Worm (Caenorhabditis elegans) whole organism, late embryonic: ENCODE measurements around the gene ant-1.4.

Source experiments
- C08G9.2 ChIP-seq: sonication (generic microtip); optimal IDR thresholded peaks from 2 replicates; lab custom pipeline; 2016; ENCODE audit warnings: mild to moderate bottlenecking, missing genetic modification characterization, moderate library complexity, missing compliant biosample characterization
- C38D4.7 ChIP-seq: fragments of 200-800 bp; sonication (Bioruptor generic); optimal IDR thresholded peaks from 2 replicates; lab custom pipeline; 2018; ENCODE audit warnings: mild to moderate bottlenecking, missing genetic modification characterization, moderate library complexity, missing compliant biosample characterization
- K02D7.2 ChIP-seq: sonication (generic microtip); optimal IDR thresholded peaks from 2 replicates; lab custom pipeline; 2017; ENCODE audit warnings: mild to moderate bottlenecking, missing genetic modification characterization, missing compliant biosample characterization
- K09A11.1 ChIP-seq: sonication (generic microtip); optimal IDR thresholded peaks from 2 replicates; lab custom pipeline; 2017; ENCODE audit warnings: antibody characterized with exemption, mild to moderate bottlenecking, missing genetic modification characterization, missing compliant biosample characterization; ENCODE audit not compliant: insufficient read depth
- T23F11.4 ChIP-seq: fragments of 200-800 bp; sonication (Bioruptor generic); optimal IDR thresholded peaks from 2 replicates; lab custom pipeline; 2018; ENCODE audit warnings: mild to moderate bottlenecking, missing genetic modification characterization, missing compliant biosample characterization
- ama-1 ChIP-seq: fragments of 150-350 bp; optimal IDR thresholded peaks from 2 replicates; lab custom pipeline; 2014
- ceh-18 ChIP-seq: sonication (generic microtip); optimal IDR thresholded peaks from 2 replicates; lab custom pipeline; 2016; ENCODE audit warnings: missing genetic modification characterization, missing compliant biosample characterization
- ceh-2 ChIP-seq: sonication (generic microtip); optimal IDR thresholded peaks from 2 replicates; lab custom pipeline; 2016; ENCODE audit warnings: missing genotype, missing genetic modification characterization, missing compliant biosample characterization
- ceh-22 ChIP-seq: sonication (generic microtip); optimal IDR thresholded peaks from 2 replicates; lab custom pipeline; 2017; ENCODE audit warnings: missing biosample characterization, missing genetic modification characterization
- ceh-31 ChIP-seq: sonication (generic microtip); optimal IDR thresholded peaks from 2 replicates; lab custom pipeline; 2016; ENCODE audit warnings: missing genetic modification characterization, missing compliant biosample characterization
- ceh-34 ChIP-seq: sonication (generic microtip); optimal IDR thresholded peaks from 2 replicates; lab custom pipeline; 2016; ENCODE audit warnings: mild to moderate bottlenecking, missing genetic modification characterization, missing compliant biosample characterization
- ceh-45 ChIP-seq: fragments of 200-800 bp; sonication (Bioruptor generic); IDR thresholded peaks from 2 replicates; pipeline ENCODE4 v1.3.6; 2022; ENCODE audit warnings: missing genetic modification reagents, missing genetic modification characterization, missing compliant biosample characterization
- che-1 ChIP-seq: sonication (generic microtip); optimal IDR thresholded peaks from 2 replicates; lab custom pipeline; 2016; ENCODE audit warnings: mild to moderate bottlenecking, missing genetic modification characterization, missing compliant biosample characterization
- dmd-4 ChIP-seq: sonication (generic microtip); optimal IDR thresholded peaks from 2 replicates; lab custom pipeline; 2016; ENCODE audit warnings: borderline replicate concordance, missing genetic modification characterization, missing compliant biosample characterization
- dve-1 ChIP-seq: sonication (generic microtip); optimal IDR thresholded peaks from 2 replicates; lab custom pipeline; 2017; ENCODE audit warnings: antibody characterized with exemption, mild to moderate bottlenecking, missing genetic modification characterization, missing compliant biosample characterization
- elt-2 ChIP-seq: sonication (generic microtip); optimal IDR thresholded peaks from 2 replicates; lab custom pipeline; 2016; ENCODE audit warnings: missing genetic modification reagents, missing genetic modification characterization, missing compliant biosample characterization
- ets-4 ChIP-seq: sonication (generic microtip); optimal IDR thresholded peaks from 2 replicates; lab custom pipeline; 2016; ENCODE audit warnings: missing genetic modification characterization, missing compliant biosample characterization
- hlh-30 ChIP-seq: sonication (generic microtip); optimal IDR thresholded peaks from 2 replicates; lab custom pipeline; 2017; ENCODE audit warnings: antibody characterized with exemption, missing genetic modification characterization, missing compliant biosample characterization; ENCODE audit not compliant: insufficient read depth
- hlh-8 ChIP-seq: sonication (generic microtip); optimal IDR thresholded peaks from 2 replicates; lab custom pipeline; 2016; ENCODE audit warnings: missing genotype, missing genetic modification characterization, missing compliant biosample characterization
- nfya-1 ChIP-seq: sonication (generic microtip); optimal IDR thresholded peaks from 2 replicates; lab custom pipeline; 2017; ENCODE audit warnings: missing genetic modification characterization, mild to moderate bottlenecking, missing compliant biosample characterization, antibody characterized with exemption, moderate library complexity
- nhr-11 ChIP-seq: fragments of 150-350 bp; optimal IDR thresholded peaks from 2 replicates; lab custom pipeline; 2014; ENCODE audit warnings: missing biosample characterization, missing genetic modification characterization
- npax-4 ChIP-seq: sonication (generic microtip); optimal IDR thresholded peaks from 2 replicates; lab custom pipeline; 2016; ENCODE audit warnings: missing genetic modification characterization, missing compliant biosample characterization
- odd-2 ChIP-seq: sonication (generic microtip); optimal IDR thresholded peaks from 2 replicates; lab custom pipeline; 2017; ENCODE audit warnings: antibody characterized with exemption, mild to moderate bottlenecking, missing genetic modification characterization, missing compliant biosample characterization
- pat-9 ChIP-seq: fragments of 200-800 bp; sonication (Bioruptor generic); optimal IDR thresholded peaks from 2 replicates; lab custom pipeline; 2018; ENCODE audit warnings: mild to moderate bottlenecking, missing genetic modification characterization, moderate library complexity, missing compliant biosample characterization
- pha-4 ChIP-seq: fragments of 150-350 bp; optimal IDR thresholded peaks from 2 replicates; lab custom pipeline; 2018; ENCODE audit warnings: missing biosample characterization, missing genetic modification reagents, missing genetic modification characterization
- pros-1 ChIP-seq: fragments of 150-350 bp; optimal IDR thresholded peaks from 2 replicates; lab custom pipeline; 2014; ENCODE audit warnings: missing biosample characterization, missing genetic modification reagents, missing genetic modification characterization
- ref-2 ChIP-seq: sonication (generic microtip); optimal IDR thresholded peaks from 2 replicates; lab custom pipeline; 2016; ENCODE audit warnings: missing genetic modification characterization, missing compliant biosample characterization
- rnt-1 ChIP-seq: sonication (generic microtip); optimal IDR thresholded peaks from 2 replicates; lab custom pipeline; 2016; ENCODE audit warnings: missing genetic modification characterization, missing compliant biosample characterization
- syd-9 ChIP-seq: sonication (generic microtip); optimal IDR thresholded peaks from 2 replicates; lab custom pipeline; 2016; ENCODE audit warnings: mild to moderate bottlenecking, missing genetic modification characterization, moderate library complexity, missing compliant biosample characterization
- tbx-2 ChIP-seq: sonication (generic microtip); optimal IDR thresholded peaks from 2 replicates; lab custom pipeline; 2016; ENCODE audit warnings: missing genetic modification characterization, missing compliant biosample characterization
- ttx-3 ChIP-seq: sonication (generic microtip); optimal IDR thresholded peaks from 2 replicates; lab custom pipeline; 2016; ENCODE audit warnings: missing genetic modification reagents, missing genetic modification characterization, missing compliant biosample characterization
- unc-42 ChIP-seq: sonication (generic microtip); optimal IDR thresholded peaks from 2 replicates; lab custom pipeline; 2016; ENCODE audit warnings: missing genotype, missing genetic modification characterization, missing compliant biosample characterization
- unc-55 ChIP-seq: sonication (generic microtip); optimal IDR thresholded peaks from 2 replicates; lab custom pipeline; 2017; ENCODE audit warnings: missing biosample characterization, missing genetic modification reagents, missing genetic modification characterization
- zip-5 ChIP-seq: sonication (generic microtip); optimal IDR thresholded peaks from 2 replicates; lab custom pipeline; 2016; ENCODE audit warnings: missing genetic modification characterization, missing compliant biosample characterization

The ant-1.4 gene

ce11 chrIV:8428492-8428891 lies 31.6 kb downstream of the ant-1.4 start:
- no peak for TF ChIP-seq pros-1 (tag; lab: Kevin White, UChicago)
- TF ChIP-seq che-1 (tag; lab: Kevin White, UChicago), result peak; percentile 28
- peak; percentile 52 for TF ChIP-seq elt-2 (tag; lab: Kevin White, UChicago)
- TF ChIP-seq dve-1 (tag; lab: Kevin White, UChicago), result peak; percentile 52
- TF ChIP-seq ceh-45, result no peak
- no peak for TF ChIP-seq ceh-2 (tag; lab: Kevin White, UChicago)
- peak; percentile 40 for TF ChIP-seq nfya-1
- peak; percentile 22 for TF ChIP-seq K02D7.2 (tag; lab: Kevin White, UChicago)
- peak; percentile 32 for TF ChIP-seq hlh-30 (tag; lab: Kevin White, UChicago)
- TF ChIP-seq C08G9.2 (tag; lab: Kevin White, UChicago), result no peak
- peak; percentile 68 for TF ChIP-seq tbx-2
- peak; percentile 96 for TF ChIP-seq ama-1 (lab: Kevin White, UChicago)
- no peak for TF ChIP-seq pha-4
- TF ChIP-seq syd-9, result peak; percentile 49
- TF ChIP-seq pat-9 (tag; lab: Kevin White, UChicago), result peak; percentile 7
- TF ChIP-seq rnt-1, result peak; percentile 42
- peak; percentile 27 for TF ChIP-seq ceh-18
- TF ChIP-seq ceh-34 (tag; lab: Kevin White, UChicago), result peak; percentile 34
- no peak for TF ChIP-seq hlh-8 (tag; lab: Kevin White, UChicago)
- TF ChIP-seq C38D4.7 (GFP tag; lab: Kevin White, UChicago), result peak; percentile 27
- peak; percentile 21 for TF ChIP-seq ceh-31 (tag; lab: Kevin White, UChicago)
- peak; percentile 37 for TF ChIP-seq unc-42 (tag; lab: Kevin White, UChicago)
- peak; percentile 19 for TF ChIP-seq ref-2 (tag; lab: Kevin White, UChicago)
- peak; percentile 5 for TF ChIP-seq unc-55 (GFP tag; lab: Kevin White, UChicago)
- TF ChIP-seq ttx-3 (tag; lab: Kevin White, UChicago), result no peak

ce11 chrIV:8426537-8426936 lies 33.6 kb downstream of the ant-1.4 start, which contains the start of the genes T26A8.3 and tmem-231:
TSS of gene T26A8.3 (minus strand) at chrIV:8426637.
TSS of gene tmem-231 (plus strand) at chrIV:8426785.
- no peak for TF ChIP-seq ceh-22 (tag; lab: Kevin White, UChicago)
- TF ChIP-seq ceh-34 (tag; lab: Kevin White, UChicago), result no peak
- TF ChIP-seq odd-2, result no peak
- TF ChIP-seq npax-4 (tag; lab: Kevin White, UChicago), result no peak
- TF ChIP-seq dmd-4 (tag; lab: Kevin White, UChicago), result no peak
- TF ChIP-seq pha-4, result no peak
- TF ChIP-seq ceh-31 (tag; lab: Kevin White, UChicago), result no peak
- no peak for TF ChIP-seq nhr-11 (tag; lab: Kevin White, UChicago)
- no peak for TF ChIP-seq zip-5 (tag; lab: Kevin White, UChicago)
- no peak for TF ChIP-seq T23F11.4 (GFP tag; lab: Kevin White, UChicago)

- TF ChIP-seq K09A11.1 (tag; lab: Kevin White, UChicago) (no peak), C38D4.7 (GFP tag; lab: Kevin White, UChicago) (no peak), ets-4 (tag; lab: Kevin White, UChicago) (no peak), npax-4 (tag; lab: Kevin White, UChicago) (no peak), dve-1 (tag; lab: Kevin White, UChicago) (no peak), tbx-2 (no peak), ttx-3 (tag; lab: Kevin White, UChicago) (no peak)
Observed at ce11 chrIV:8420961-8421360, 39.1 kb downstream of the ant-1.4 start, which contains the start of gene M116.5. TSS of gene M116.5 (minus strand) at chrIV:8421061.
